Worm (Caenorhabditis elegans) whole organism, young adult: ENCODE results near the gene C36C5.12.

Source experiments
- C17E4.6 ChIP-seq: fragments of 200-800 bp; sonication (Bioruptor generic); IDR thresholded peaks from 2 replicates; pipeline ENCODE4 v1.3.6; 2022; ENCODE audit warnings: missing genetic modification reagents, missing genetic modification characterization, missing compliant biosample characterization
- F22D6.2 ChIP-seq: sonication (generic microtip); optimal IDR thresholded peaks from 2 replicates; lab custom pipeline; 2016; ENCODE audit warnings: mild to moderate bottlenecking, missing genetic modification characterization, missing compliant biosample characterization
- F23B12.7 ChIP-seq: sonication (generic microtip); optimal IDR thresholded peaks from 2 replicates; lab custom pipeline; 2017; ENCODE audit warnings: missing genetic modification characterization, mild to moderate bottlenecking, missing compliant biosample characterization, antibody characterized with exemption, moderate library complexity; ENCODE audit not compliant: insufficient read depth
- K11D2.4 ChIP-seq: fragments of 200-800 bp; sonication (Bioruptor generic); IDR thresholded peaks from 2 replicates; pipeline ENCODE4 v1.3.6; 2022; ENCODE audit warnings: missing genetic modification reagents, missing genetic modification characterization, missing compliant biosample characterization
- Y53G8AR.9 ChIP-seq: fragments of 200-800 bp; sonication (Bioruptor generic); conservative IDR thresholded peaks from 2 replicates; pipeline ENCODE4 v1.3.6; 2022; ENCODE audit warnings: missing genetic modification reagents, missing genetic modification characterization, missing compliant biosample characterization
- akir-1 ChIP-seq: fragments of 200-800 bp; sonication (Bioruptor generic); optimal IDR thresholded peaks from 2 replicates; lab custom pipeline; 2018; ENCODE audit warnings: mild to moderate bottlenecking, missing genetic modification characterization, moderate library complexity, missing compliant biosample characterization
- attf-3 ChIP-seq: fragments of 200-800 bp; sonication (Bioruptor generic); conservative IDR thresholded peaks from 2 replicates; pipeline ENCODE4 v1.3.6; 2022; ENCODE audit warnings: missing genetic modification reagents, missing genetic modification characterization, missing compliant biosample characterization
- attf-5 ChIP-seq: fragments of 200-800 bp; sonication (Bioruptor generic); optimal IDR thresholded peaks from 2 replicates; lab custom pipeline; 2018; ENCODE audit warnings: mild to moderate bottlenecking, missing genetic modification characterization, missing compliant biosample characterization
- dpl-1 ChIP-seq: fragments of 150-350 bp; optimal IDR thresholded peaks from 2 replicates; lab custom pipeline; 2014; ENCODE audit warnings: missing biosample characterization, missing genetic modification reagents, missing genetic modification characterization
- hlh-12 ChIP-seq: sonication (generic microtip); optimal IDR thresholded peaks from 2 replicates; lab custom pipeline; 2016; ENCODE audit warnings: missing genetic modification characterization, missing compliant biosample characterization
- nfya-2 ChIP-seq: fragments of 200-800 bp; sonication (Bioruptor generic); IDR thresholded peaks from 2 replicates; pipeline ENCODE4 v1.3.6; 2022; ENCODE audit warnings: missing genetic modification reagents, missing genetic modification characterization, missing compliant biosample characterization
- nhr-90 ChIP-seq: sonication (generic microtip); optimal IDR thresholded peaks from 2 replicates; lab custom pipeline; 2016; ENCODE audit warnings: missing genotype, mild to moderate bottlenecking, missing genetic modification characterization, missing compliant biosample characterization
- tlf-1 ChIP-seq: fragments of 200-800 bp; sonication (Bioruptor generic); optimal IDR thresholded peaks from 2 replicates; lab custom pipeline; 2018; ENCODE audit warnings: mild to moderate bottlenecking, missing genetic modification characterization, missing compliant biosample characterization
- unc-130 ChIP-seq: sonication (generic microtip); optimal IDR thresholded peaks from 2 replicates; lab custom pipeline; 2016; ENCODE audit warnings: missing genetic modification reagents, missing genetic modification characterization, missing compliant biosample characterization

ce11 chrV:3132116-3132515, 27.0 kb downstream of the C36C5.12 start:
- no peak for TF ChIP-seq Y53G8AR.9
- no peak for TF ChIP-seq K11D2.4
- TF ChIP-seq nhr-90 (tag; lab: Kevin White, UChicago) = no peak
- no peak for TF ChIP-seq nfya-2 (GFP tag; lab: Robert Waterston, UW)
- TF ChIP-seq unc-130 (GFP tag; lab: Kevin White, UChicago) = no peak
- no peak for TF ChIP-seq attf-5 (GFP tag; lab: Kevin White, UChicago)
- no peak for TF ChIP-seq hlh-12 (tag; lab: Kevin White, UChicago)
- TF ChIP-seq F22D6.2 (tag; lab: Kevin White, UChicago) = no peak
- TF ChIP-seq dpl-1 (GFP tag; lab: Kevin White, UChicago) = no peak
- TF ChIP-seq tlf-1 = no peak
- TF ChIP-seq attf-3 (GFP tag; lab: Robert Waterston, UW) = no peak
- no peak for TF ChIP-seq C17E4.6 (GFP tag; lab: Robert Waterston, UW)
- TF ChIP-seq F23B12.7 (tag; lab: Kevin White, UChicago) = no peak
- no peak for TF ChIP-seq akir-1 (GFP tag; lab: Kevin White, UChicago)
